Worm (Caenorhabditis elegans) whole organism, L1 larva: ENCODE results near the gene cey-4.

Source experiments
- C16A3.4 ChIP-seq: fragments of 150-350 bp; optimal IDR thresholded peaks from 2 replicates; lab custom pipeline; 2014; ENCODE audit warnings: missing biosample characterization, missing genetic modification characterization
- C34B4.2 ChIP-seq: sonication (generic microtip); optimal IDR thresholded peaks from 2 replicates; lab custom pipeline; 2017; ENCODE audit warnings: mild to moderate bottlenecking, missing genetic modification characterization, missing compliant biosample characterization
- Y116A8C.19 ChIP-seq: sonication (generic microtip); optimal IDR thresholded peaks from 2 replicates; lab custom pipeline; 2016; ENCODE audit warnings: missing compliant biosample characterization, missing genetic modification characterization, borderline replicate concordance
- aha-1 ChIP-seq: fragments of 150-350 bp; optimal IDR thresholded peaks from 2 replicates; lab custom pipeline; 2014; ENCODE audit warnings: missing biosample characterization, missing genetic modification characterization
- alr-1 ChIP-seq: fragments of 200-800 bp; sonication (Bioruptor generic); optimal IDR thresholded peaks from 2 replicates; lab custom pipeline; 2018; ENCODE audit warnings: borderline replicate concordance, mild to moderate bottlenecking, missing genetic modification characterization, missing compliant biosample characterization
- aly-2 ChIP-seq: fragments of 150-350 bp; optimal IDR thresholded peaks from 2 replicates; lab custom pipeline; 2014; ENCODE audit warnings: missing biosample characterization, missing genetic modification characterization
- ceh-82 ChIP-seq, 3 experiments: fragments of 150-350 bp in 1 of 3; sonication (generic microtip) in 2 of 3; optimal IDR thresholded peaks; 2 replicates each; lab custom pipeline; 2014 to 2017; ENCODE audit warnings: missing biosample characterization in 3 of 3, missing genetic modification characterization in 3 of 3
- ceh-88 ChIP-seq: fragments of 200-800 bp; sonication (Bioruptor generic); IDR thresholded peaks from 2 replicates; pipeline ENCODE4 v1.3.6; 2022; ENCODE audit warnings: missing genetic modification characterization, missing compliant biosample characterization
- ceh-90 ChIP-seq: sonication (generic microtip); optimal IDR thresholded peaks from 2 replicates; lab custom pipeline; 2016; ENCODE audit warnings: missing genetic modification characterization, missing compliant biosample characterization
- ces-1 ChIP-seq: fragments of 150-350 bp; optimal IDR thresholded peaks from 2 replicates; lab custom pipeline; 2014; ENCODE audit warnings: missing biosample characterization, missing genetic modification reagents, missing genetic modification characterization
- dpl-1 ChIP-seq, 3 experiments: fragments of 150-350 bp in 2 of 3; sonication (generic microtip) in 1 of 3; optimal IDR thresholded peaks; 2 replicates each; lab custom pipeline; 2014 to 2017; ENCODE audit warnings: missing biosample characterization in 3 of 3, missing genetic modification characterization in 3 of 3, missing genetic modification reagents in 3 of 3
- dsc-1 ChIP-seq: sonication (generic microtip); optimal IDR thresholded peaks from 2 replicates; lab custom pipeline; 2016; ENCODE audit warnings: mild to moderate bottlenecking, missing genetic modification characterization, missing compliant biosample characterization
- efl-1 ChIP-seq, 4 experiments: fragments of 150-350 bp; optimal IDR thresholded peaks in 3 of 4; peaks in 1 of 4; 1 replicate in 1 of 4; 2 replicates in 3 of 4; lab custom pipeline; 2014; ENCODE audit warnings: missing biosample characterization in 2 of 4, missing genetic modification characterization in 2 of 4, missing genetic modification reagents in 2 of 4
- efl-3 ChIP-seq: fragments of 200-800 bp; sonication (Bioruptor generic); optimal IDR thresholded peaks from 2 replicates; lab custom pipeline; 2018; ENCODE audit warnings: mild to moderate bottlenecking, missing genetic modification characterization, missing compliant biosample characterization
- egl-27 ChIP-seq, 2 experiments: fragments of 150-350 bp in 1 of 2; sonication (generic microtip); optimal IDR thresholded peaks; 3 replicates each; lab custom pipeline; 2017 to 2018; ENCODE audit warnings: missing biosample characterization in 2 of 2, missing genetic modification characterization in 2 of 2, missing genetic modification reagents in 2 of 2
- elt-2 ChIP-seq: sonication (generic microtip); optimal IDR thresholded peaks from 2 replicates; lab custom pipeline; 2016; ENCODE audit warnings: missing genetic modification characterization, mild to moderate bottlenecking, inconsistent platforms, missing compliant biosample characterization, missing genetic modification reagents
- elt-3 ChIP-seq, 6 experiments: fragments of 150-350 bp in 1 of 6; sonication (generic microtip); optimal IDR thresholded peaks; 2 replicates each; lab custom pipeline; 2017 to 2018; ENCODE audit warnings: missing biosample characterization in 6 of 6, missing genetic modification characterization in 6 of 6, inconsistent platforms in 1 of 6
- grh-1 ChIP-seq: fragments of 200-800 bp; sonication (Bioruptor generic); IDR thresholded peaks from 2 replicates; pipeline ENCODE4 v1.3.6; 2022; ENCODE audit warnings: missing genetic modification reagents, missing genetic modification characterization, missing compliant biosample characterization
- hlh-17 ChIP-seq: fragments of 200-800 bp; sonication (Bioruptor generic); optimal IDR thresholded peaks from 2 replicates; lab custom pipeline; 2018; ENCODE audit warnings: missing genetic modification characterization, mild to moderate bottlenecking, missing compliant biosample characterization, moderate library complexity, borderline replicate concordance
- hlh-4 ChIP-seq: sonication (generic microtip); optimal IDR thresholded peaks from 2 replicates; lab custom pipeline; 2016; ENCODE audit warnings: mild to moderate bottlenecking, missing genetic modification characterization, missing compliant biosample characterization
- hpl-2 ChIP-seq: fragments of 150-350 bp; optimal IDR thresholded peaks from 2 replicates; lab custom pipeline; 2014; ENCODE audit warnings: missing biosample characterization, missing genetic modification reagents, missing genetic modification characterization
- irx-1 ChIP-seq: sonication (generic microtip); optimal IDR thresholded peaks from 2 replicates; lab custom pipeline; 2016; ENCODE audit warnings: missing genetic modification characterization, missing compliant biosample characterization
- lin-14 ChIP-seq: fragments of 200-800 bp; sonication (Bioruptor generic); optimal IDR thresholded peaks from 2 replicates; lab custom pipeline; 2018; ENCODE audit warnings: mild to moderate bottlenecking, missing genetic modification characterization, moderate library complexity, missing compliant biosample characterization
- lin-15B ChIP-seq: fragments of 150-350 bp; sonication (generic microtip); optimal IDR thresholded peaks from 3 replicates; lab custom pipeline; 2014; ENCODE audit warnings: missing biosample characterization, missing genetic modification characterization
- lin-35 ChIP-seq, 2 experiments: fragments of 150-350 bp; optimal IDR thresholded peaks; 2 replicates each; lab custom pipeline; 2014; ENCODE audit warnings: missing biosample characterization in 2 of 2, missing genetic modification characterization in 2 of 2, missing genetic modification reagents in 2 of 2
- lin-39 ChIP-seq: fragments of 150-350 bp; optimal IDR thresholded peaks from 2 replicates; lab custom pipeline; 2014; ENCODE audit warnings: missing biosample characterization, missing genetic modification reagents, missing genetic modification characterization
- lsy-2 ChIP-seq, 2 experiments: fragments of 150-350 bp; optimal IDR thresholded peaks; 2 replicates each; lab custom pipeline; 2014; ENCODE audit warnings: missing biosample characterization in 2 of 2, missing genetic modification characterization in 2 of 2
- nhr-11 ChIP-seq: fragments of 150-350 bp; optimal IDR thresholded peaks from 2 replicates; lab custom pipeline; 2014; ENCODE audit warnings: missing biosample characterization, missing genetic modification characterization
- nhr-19 ChIP-seq: fragments of 200-800 bp; sonication (Bioruptor generic); conservative IDR thresholded peaks from 2 replicates; pipeline ENCODE4 v1.3.6; 2022; ENCODE audit warnings: missing genetic modification characterization, missing compliant biosample characterization
- nhr-28 ChIP-seq: fragments of 150-350 bp; optimal IDR thresholded peaks from 2 replicates; lab custom pipeline; 2014; ENCODE audit warnings: missing biosample characterization, missing genetic modification characterization
- nhr-47 ChIP-seq: sonication (generic microtip); optimal IDR thresholded peaks from 2 replicates; lab custom pipeline; 2016; ENCODE audit warnings: mild to moderate bottlenecking, missing genetic modification characterization, moderate library complexity, missing compliant biosample characterization
- nhr-71 ChIP-seq: sonication (generic microtip); optimal IDR thresholded peaks from 2 replicates; lab custom pipeline; 2016; ENCODE audit warnings: mild to moderate bottlenecking, missing genetic modification characterization, moderate library complexity, missing compliant biosample characterization
- nhr-76 ChIP-seq: sonication (generic microtip); optimal IDR thresholded peaks from 2 replicates; lab custom pipeline; 2017; ENCODE audit warnings: missing biosample characterization, missing genetic modification characterization
- nhr-84 ChIP-seq: sonication (generic microtip); optimal IDR thresholded peaks from 2 replicates; lab custom pipeline; 2017; ENCODE audit warnings: missing biosample characterization, missing genetic modification characterization
- nhr-85 ChIP-seq: sonication (generic microtip); peaks from one replicate; lab custom pipeline; 2016; ENCODE audit warnings: missing genetic modification characterization, inconsistent platforms, missing compliant biosample characterization
- pag-3 ChIP-seq: sonication (generic microtip); optimal IDR thresholded peaks from 2 replicates; lab custom pipeline; 2017; ENCODE audit warnings: missing genetic modification characterization, mild to moderate bottlenecking, missing compliant biosample characterization, antibody characterized with exemption, borderline replicate concordance; ENCODE audit not compliant: insufficient read depth
- pax-3 ChIP-seq: fragments of 200-800 bp; sonication (Bioruptor generic); optimal IDR thresholded peaks from 2 replicates; lab custom pipeline; 2018; ENCODE audit warnings: mild to moderate bottlenecking, missing genetic modification characterization, moderate library complexity, missing compliant biosample characterization
- rnt-1 ChIP-seq: sonication (generic microtip); optimal IDR thresholded peaks from 2 replicates; lab custom pipeline; 2016; ENCODE audit warnings: mild to moderate bottlenecking, missing genetic modification characterization, moderate library complexity, missing compliant biosample characterization
- skn-1 ChIP-seq: fragments of 150-350 bp; optimal IDR thresholded peaks from 2 replicates; lab custom pipeline; 2014; ENCODE audit warnings: missing biosample characterization, missing genetic modification characterization
- snpc-4 ChIP-seq: fragments of 150-350 bp; optimal IDR thresholded peaks from 2 replicates; lab custom pipeline; 2014; ENCODE audit warnings: missing biosample characterization, missing genetic modification characterization
- snu-23 ChIP-seq: sonication (generic microtip); optimal IDR thresholded peaks from 2 replicates; lab custom pipeline; 2016; ENCODE audit warnings: missing genetic modification characterization, missing compliant biosample characterization
- sox-4 ChIP-seq: sonication (generic microtip); optimal IDR thresholded peaks from 2 replicates; lab custom pipeline; 2016; ENCODE audit warnings: missing genetic modification characterization, missing compliant biosample characterization
- sptf-1 ChIP-seq: fragments of 150-350 bp; optimal IDR thresholded peaks from 2 replicates; lab custom pipeline; 2014; ENCODE audit warnings: missing biosample characterization, missing genetic modification characterization
- swsn-7 ChIP-seq: sonication (generic microtip); optimal IDR thresholded peaks from 2 replicates; lab custom pipeline; 2016; ENCODE audit warnings: missing genetic modification characterization, missing compliant biosample characterization
- tbx-2 ChIP-seq: sonication (generic microtip); optimal IDR thresholded peaks from 2 replicates; lab custom pipeline; 2016; ENCODE audit warnings: missing genetic modification characterization, missing compliant biosample characterization
- tlp-1 ChIP-seq: fragments of 150-350 bp; optimal IDR thresholded peaks from 2 replicates; lab custom pipeline; 2014; ENCODE audit warnings: missing biosample characterization, missing genetic modification characterization
- vab-15 ChIP-seq: sonication (generic microtip); optimal IDR thresholded peaks from 2 replicates; lab custom pipeline; 2017; ENCODE audit warnings: missing genotype, mild to moderate bottlenecking, missing genetic modification characterization, missing compliant biosample characterization
- zag-1 ChIP-seq: fragments of 150-350 bp; optimal IDR thresholded peaks from 2 replicates; lab custom pipeline; 2014; ENCODE audit warnings: missing biosample characterization, missing genetic modification characterization
- ztf-11 ChIP-seq, 2 experiments: sonication (generic microtip); optimal IDR thresholded peaks; 2 replicates each; lab custom pipeline; 2016 to 2017; ENCODE audit warnings: missing genetic modification characterization in 2 of 2, missing biosample characterization in 1 of 2, missing compliant biosample characterization in 1 of 2

The cey-4 gene

ce11 chrIII:10856830-10857229 lies 11.7 kb downstream of the cey-4 start (continued):
- peak; percentile 37 for TF ChIP-seq nhr-19 (GFP tag; lab: Robert Waterston, UW)
- TF ChIP-seq elt-2 (tag; lab: Kevin White, UChicago) = peak; percentile 16
- TF ChIP-seq hpl-2 (GFP tag; lab: Kevin White, UChicago) = no peak
- no peak for TF ChIP-seq skn-1 (tag; lab: Kevin White, UChicago)
- peak; percentile 19 for TF ChIP-seq Y116A8C.19 (tag; lab: Kevin White, UChicago)
- TF ChIP-seq efl-1 (optimal IDR thresholded peaks at IDR 0.05; lab: Kevin White, UChicago) = peak; percentile 26 to 62
- peak in 1 of 2 experiments; percentile 62 for TF ChIP-seq efl-1 (GFP tag; optimal IDR thresholded peaks at IDR 0.05 in 1 of 2; lab: Kevin White, UChicago)
- TF ChIP-seq nhr-11 (tag; lab: Kevin White, UChicago) = no peak
- TF ChIP-seq grh-1 = no peak
- TF ChIP-seq dsc-1 (tag; lab: Kevin White, UChicago) = peak; percentile 21
- no peak for TF ChIP-seq lin-39 (tag; lab: Kevin White, UChicago)
- TF ChIP-seq nhr-47 = peak; percentile 51
- TF ChIP-seq lin-15B (tag; lab: Kevin White, UChicago) = no peak
- no peak for TF ChIP-seq sptf-1 (tag; lab: Kevin White, UChicago)
- peak; percentile 11 for TF ChIP-seq pax-3 (tag; lab: Kevin White, UChicago)
- TF ChIP-seq elt-3 (tag; optimal IDR thresholded peaks at IDR 0.05; lab: Kevin White, UChicago) = no peak
- TF ChIP-seq ceh-90 (tag; lab: Kevin White, UChicago) = peak; percentile 1
- TF ChIP-seq snu-23 (GFP tag; lab: Kevin White, UChicago) = no peak
- TF ChIP-seq pag-3 (tag; lab: Kevin White, UChicago) = no peak
- no peak for TF ChIP-seq hlh-17 (GFP tag; lab: Kevin White, UChicago)
- TF ChIP-seq hlh-4 (tag; lab: Kevin White, UChicago) = peak; percentile 8
- no peak for TF ChIP-seq C34B4.2 (tag; lab: Kevin White, UChicago)
- peak; percentile 49 for TF ChIP-seq tbx-2 (tag; lab: Kevin White, UChicago)
- peak; percentile 6 for TF ChIP-seq swsn-7 (tag; lab: Kevin White, UChicago)
- no peak for TF ChIP-seq irx-1 (tag; lab: Kevin White, UChicago)
- TF ChIP-seq tlp-1 = no peak
- no peak for TF ChIP-seq aly-2
- TF ChIP-seq ceh-88 = peak; percentile 49; the same call in 1 of the 2 replicates
- no peak for TF ChIP-seq ceh-82 (tag; optimal IDR thresholded peaks at IDR 0.05; lab: Kevin White, UChicago)
- peak; percentile 3 for TF ChIP-seq vab-15 (tag; lab: Kevin White, UChicago)
- TF ChIP-seq zag-1 = no peak
- TF ChIP-seq dpl-1 (GFP tag; optimal IDR thresholded peaks at IDR 0.05; lab: Kevin White, UChicago) = no peak
- TF ChIP-seq ztf-11 (tag; optimal IDR thresholded peaks at IDR 0.05; lab: Kevin White, UChicago) = peak in 1 of 2 experiments; percentile 80
- no peak for TF ChIP-seq nhr-76 (tag; lab: Kevin White, UChicago)
- TF ChIP-seq nhr-28 (tag; lab: Kevin White, UChicago) = no peak
- TF ChIP-seq nhr-84 (tag; lab: Kevin White, UChicago) = no peak
- no peak for TF ChIP-seq C16A3.4
- no peak for TF ChIP-seq snpc-4 (tag; lab: Kevin White, UChicago)
- no peak for TF ChIP-seq lin-14 (GFP tag; lab: Kevin White, UChicago)
- no peak for TF ChIP-seq nhr-85
- TF ChIP-seq egl-27 (tag; optimal IDR thresholded peaks at IDR 0.05; lab: Kevin White, UChicago) = no peak
- TF ChIP-seq, all 84 proteins: peak for 29

- TF ChIP-seq nhr-47 (peak; percentile 14), ces-1 (GFP tag; lab: Kevin White, UChicago) (no peak), dsc-1 (tag; lab: Kevin White, UChicago) (peak; percentile 53), hlh-4 (tag; lab: Kevin White, UChicago) (no peak), swsn-7 (tag; lab: Kevin White, UChicago) (no peak), lin-35 (GFP tag; optimal IDR thresholded peaks at IDR 0.05; lab: Kevin White, UChicago) (peak in 1 of 2 experiments; percentile 34), irx-1 (tag; lab: Kevin White, UChicago) (no peak), efl-3 (GFP tag; lab: Kevin White, UChicago) (no peak), dpl-1 (GFP tag; optimal IDR thresholded peaks at IDR 0.05; lab: Kevin White, UChicago) (peak in 1 of 3 experiments; percentile 5), snu-23 (GFP tag; lab: Kevin White, UChicago) (peak; percentile 26), lsy-2 (tag; optimal IDR thresholded peaks at IDR 0.05; lab: Kevin White, UChicago) (peak in 1 of 2 experiments; percentile 3), rnt-1 (tag; lab: Kevin White, UChicago) (peak; percentile 56), sox-4 (no peak), C16A3.4 (no peak), nhr-71 (tag; lab: Kevin White, UChicago) (peak; percentile 46), aha-1 (tag; lab: Kevin White, UChicago) (no peak), nhr-84 (tag; lab: Kevin White, UChicago) (no peak), efl-1 (optimal IDR thresholded peaks at IDR 0.05; lab: Kevin White, UChicago) (peak; percentile 14 to 18), efl-1 (GFP tag; optimal IDR thresholded peaks at IDR 0.05 in 1 of 2; lab: Kevin White, UChicago) (peak in 1 of 2 experiments; percentile 22), alr-1 (no peak)
Observed at ce11 chrIII:10855398-10855880, 13.1 kb downstream of the cey-4 start, which contains the start of gene Y39A1C.1. Gene Y39A1C.1, plus strand, starts transcription at chrIII:10855448.
